Fruit fly (Drosophila melanogaster): ENCODE data around the gene CG31207.

DNA sequence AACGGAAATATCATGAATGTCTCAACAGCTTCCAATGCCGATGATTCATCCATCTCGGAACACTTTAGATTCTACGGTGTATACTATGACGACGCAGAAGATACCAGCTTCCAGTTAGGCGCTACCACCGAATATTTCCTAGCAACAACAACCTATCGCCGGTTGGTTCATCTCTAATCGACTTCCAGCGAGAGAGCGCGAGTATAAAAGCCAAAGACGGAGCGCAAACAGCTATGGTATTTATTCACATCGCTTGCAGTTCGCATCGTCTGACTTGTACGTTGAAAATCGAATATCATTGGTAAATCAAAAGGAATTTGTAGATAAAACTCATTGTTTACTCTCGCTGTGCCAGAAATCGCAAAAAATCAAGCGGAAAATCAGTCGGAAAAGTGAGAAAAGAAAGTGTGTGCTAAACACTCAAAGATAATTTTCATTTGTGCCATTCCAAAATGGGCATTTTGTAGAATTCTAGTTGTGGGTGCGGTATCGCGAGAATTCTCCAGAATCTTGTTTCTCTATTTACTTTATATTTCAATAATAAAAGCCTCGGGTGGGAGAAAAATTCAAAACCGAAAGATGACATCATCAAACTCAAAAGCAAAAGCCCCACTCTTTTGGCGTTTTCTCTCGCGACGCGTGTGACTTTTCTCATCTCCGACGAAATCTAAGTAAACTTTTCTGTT lies 18.3 kb upstream of the CG31207 start, which contains the start of gene AnxB9:
- peak in 1 of 2 experiments; percentile 22 for TF ChIP-seq CTCF (optimal IDR thresholded peaks at IDR 0.05)
- no peak for TF ChIP-seq CG8478 (optimal IDR thresholded peaks at IDR 0.05)

Data from S2 (cell line).